Worm (Caenorhabditis elegans): ENCODE measurements around the gene C17B7.4.
A peak's percentile ranks its signal among the peaks of the same experiment; 100 is the strongest.

C17B7.4 gene

ce11 chrV:3299437-3299836, 39.7 kb upstream of the C17B7.4 start:
- TF ChIP-seq ztf-3 (GFP tag; optimal IDR thresholded peaks at IDR 0.05) = no peak
- TF ChIP-seq pbrm-1 (GFP tag; IDR thresholded peaks at IDR 0.05) = no peak
- TF ChIP-seq let-526 (GFP tag; IDR thresholded peaks at IDR 0.05) = 0 out of 2 replicates have a peak, but pooled peaks have one; percentile 22
- peak; percentile 66; the same call in 1 of the 2 replicates for TF ChIP-seq egl-18 (GFP tag; IDR thresholded peaks at IDR 0.05)
- 0 out of 2 replicates have a peak, but pooled peaks have one; percentile 36 for TF ChIP-seq ztf-25 (GFP tag; IDR thresholded peaks at IDR 0.05)

ce11 chrV:3301898-3302297, 37.2 kb upstream of the C17B7.4 start, which contains the start of gene srbc-1:
srbc-1 (minus strand) TSS chrV:3301998.
- no peak for TF ChIP-seq him-1 (tag; optimal IDR thresholded peaks at IDR 0.05)
- no peak for TF ChIP-seq tbx-9 (tag; optimal IDR thresholded peaks at IDR 0.05; ENCODE audit: borderline replicate concordance)
- no peak for TF ChIP-seq ceh-91 (GFP tag; IDR thresholded peaks at IDR 0.05)
- no peak for TF ChIP-seq tlf-1 (GFP tag; optimal IDR thresholded peaks at IDR 0.05)
- no peak for TF ChIP-seq B0035.1 (tag; optimal IDR thresholded peaks at IDR 0.05)
- TF ChIP-seq Y79H2A.3 (GFP tag; conservative IDR thresholded peaks at IDR 0.05) = no peak
- TF ChIP-seq ztf-18 (tag; optimal IDR thresholded peaks at IDR 0.05) = no peak
- no peak for TF ChIP-seq nfya-2 (GFP tag; IDR thresholded peaks at IDR 0.05)
- TF ChIP-seq gei-17 (GFP tag; optimal IDR thresholded peaks at IDR 0.05) = no peak
- no peak for TF ChIP-seq madf-10 (tag; optimal IDR thresholded peaks at IDR 0.05)
- TF ChIP-seq snpc-4 (GFP tag; optimal IDR thresholded peaks at IDR 0.05) = no peak
- no peak for TF ChIP-seq snpc-4 (tag; optimal IDR thresholded peaks at IDR 0.05)
- TF ChIP-seq hlh-26 (GFP tag; conservative IDR thresholded peaks at IDR 0.05) = no peak
- no peak for TF ChIP-seq mcd-1 (GFP tag; IDR thresholded peaks at IDR 0.05)
- TF ChIP-seq snpc-1.1 (tag; optimal IDR thresholded peaks at IDR 0.05; ENCODE audit: insufficient read depth) = no peak
- TF ChIP-seq Y56A3A.18 (GFP tag; IDR thresholded peaks at IDR 0.05) = no peak
- TF ChIP-seq B0019.2 (GFP tag; conservative IDR thresholded peaks at IDR 0.05) = no peak
- TF ChIP-seq pha-4 (tag; optimal IDR thresholded peaks at IDR 0.05) = no peak
- no peak for TF ChIP-seq lsy-27 (tag; optimal IDR thresholded peaks at IDR 0.05; ENCODE audit: borderline replicate concordance, insufficient read depth)
- no peak for TF ChIP-seq F33H1.4 (GFP tag; IDR thresholded peaks at IDR 0.05)
- no peak for TF ChIP-seq ztf-25 (GFP tag; IDR thresholded peaks at IDR 0.05)

- no peak for TF ChIP-seq xnd-1 (tag; optimal IDR thresholded peaks at IDR 0.05)
- no peak for TF ChIP-seq let-607 (tag; optimal IDR thresholded peaks at IDR 0.05)
- no peak for TF ChIP-seq mes-4 (tag; optimal IDR thresholded peaks at IDR 0.05)
- no peak for TF ChIP-seq hmg-20 (GFP tag; IDR thresholded peaks at IDR 0.05)
- no peak for TF ChIP-seq F10E7.11 (tag; optimal IDR thresholded peaks at IDR 0.05)
- no peak for TF ChIP-seq ekl-4 (GFP tag; IDR thresholded peaks at IDR 0.05)
- no peak for TF ChIP-seq zim-3 (tag; optimal IDR thresholded peaks at IDR 0.05)
- no peak for TF ChIP-seq lin-40 (tag; optimal IDR thresholded peaks at IDR 0.05)
- no peak for TF ChIP-seq F33H1.4 (GFP tag; IDR thresholded peaks at IDR 0.05)
- TF ChIP-seq Y53F4B.3 (GFP tag; IDR thresholded peaks at IDR 0.05) = no peak
- no peak for TF ChIP-seq snpc-3.4 (tag; optimal IDR thresholded peaks at IDR 0.05)
- TF ChIP-seq chd-7 (tag; optimal IDR thresholded peaks at IDR 0.05) = no peak
- no peak for TF ChIP-seq nhr-80 (tag; optimal IDR thresholded peaks at IDR 0.05)
- TF ChIP-seq lir-1 (GFP tag; conservative IDR thresholded peaks at IDR 0.05) = no peak
- no peak for TF ChIP-seq nfya-2 (GFP tag; IDR thresholded peaks at IDR 0.05)
- no peak for TF ChIP-seq bed-1 (GFP tag; IDR thresholded peaks at IDR 0.05)
Measured at ce11 chrV:3308169-3308568, 30.9 kb upstream of the C17B7.4 start, which contains the start of gene srbc-3. srbc-3 (plus strand) TSS chrV:3308469.

All from whole organism, young adult.